Fruit fly (Drosophila melanogaster) whole organism, wandering third instar larva: Measurements from ENCODE around the gene S-Lap2.

Source experiments
- Abd-B ChIP-seq: fragments of >200 bp; optimal IDR thresholded peaks from 2 replicates; lab custom pipeline; 2017; ENCODE audit warnings: missing biosample characterization, missing genetic modification characterization
- CG32264 ChIP-seq: fragments of 200-800 bp; sonication (Bioruptor generic); optimal IDR thresholded peaks from 2 replicates; lab custom pipeline; 2016; ENCODE audit warnings: missing biosample characterization, missing genetic modification characterization
- CG9705 ChIP-seq: fragments of 200-800 bp; sonication (Bioruptor generic); optimal IDR thresholded peaks from 2 replicates; lab custom pipeline; 2018; ENCODE audit warnings: missing biosample characterization, mild to moderate bottlenecking, missing genetic modification characterization
- CrebA ChIP-seq: fragments of 200-800 bp; sonication (Bioruptor generic); optimal IDR thresholded peaks from 2 replicates; lab custom pipeline; 2016; ENCODE audit warnings: missing biosample characterization, mild to moderate bottlenecking, missing genetic modification characterization, borderline replicate concordance
- Dfd ChIP-seq: fragments of >200 bp; optimal IDR thresholded peaks from 2 replicates; lab custom pipeline; 2017; ENCODE audit warnings: missing biosample characterization, missing genetic modification characterization
- Dif ChIP-seq: fragments of 200-275, 200-300 bp; sonication (Bioruptor generic); optimal IDR thresholded peaks from 2 replicates; lab custom pipeline; 2018; ENCODE audit warnings: missing biosample characterization, missing genetic modification characterization; ENCODE audit not compliant: partially characterized antibody
- GATAd ChIP-seq: sonication (Bioruptor generic); optimal IDR thresholded peaks from 2 replicates; lab custom pipeline; 2016; ENCODE audit warnings: missing biosample characterization, missing genetic modification characterization
- HLH106 ChIP-seq: fragments of 200-800 bp; optimal IDR thresholded peaks from 3 replicates; lab custom pipeline; 2019; ENCODE audit warnings: missing biosample characterization, mild to moderate bottlenecking, missing genetic modification characterization, moderate library complexity
- Hnf4 ChIP-seq: fragments of 200-800 bp; sonication (Bioruptor generic); optimal IDR thresholded peaks from 2 replicates; lab custom pipeline; 2016; ENCODE audit warnings: missing biosample characterization, mild to moderate bottlenecking, missing genetic modification characterization
- Hr78 ChIP-seq: fragments of >200 bp; optimal IDR thresholded peaks from 2 replicates; lab custom pipeline; 2017; ENCODE audit warnings: missing biosample characterization, missing genetic modification characterization
- Hr83 ChIP-seq: fragments of 200-300 bp; sonication (Bioruptor generic); optimal IDR thresholded peaks from 2 replicates; lab custom pipeline; 2016; ENCODE audit warnings: missing biosample characterization, mild to moderate bottlenecking, missing genetic modification characterization, moderate library complexity; ENCODE audit not compliant: poor library complexity, severe bottlenecking
- Jra ChIP-seq: sonication (Bioruptor generic); optimal IDR thresholded peaks from 2 replicates; lab custom pipeline; 2016; ENCODE audit warnings: missing biosample characterization, missing genetic modification characterization
- Mio ChIP-seq: sonication (Bioruptor generic); optimal IDR thresholded peaks from 2 replicates; lab custom pipeline; 2016; ENCODE audit warnings: missing biosample characterization, missing genetic modification characterization
- Myc ChIP-seq: fragments of >200 bp; optimal IDR thresholded peaks from 2 replicates; lab custom pipeline; 2017
- N ChIP-seq: fragments of >200 bp; optimal IDR thresholded peaks from 2 replicates; lab custom pipeline; 2018; ENCODE audit warnings: missing biosample characterization, missing external identifiers, missing genetic modification characterization
- OdsH ChIP-seq: fragments of 200-800 bp; sonication (Bioruptor generic); optimal IDR thresholded peaks from 2 replicates; lab custom pipeline; 2016; ENCODE audit warnings: missing biosample characterization, mild to moderate bottlenecking, missing genetic modification characterization
- Rel ChIP-seq, 2 experiments: fragments of 200-800 bp; sonication (Bioruptor generic) in 1 of 2; optimal IDR thresholded peaks; 2 replicates in 1 of 2; 3 replicates in 1 of 2; lab custom pipeline; 2016 to 2019; ENCODE audit warnings: mild to moderate bottlenecking in 2 of 2, missing biosample characterization in 2 of 2, missing genetic modification characterization in 2 of 2, moderate library complexity in 1 of 2
- Sp1 ChIP-seq: fragments of 200-800 bp; sonication (Bioruptor generic); optimal IDR thresholded peaks from 3 replicates; lab custom pipeline; 2019; ENCODE audit warnings: missing biosample characterization, mild to moderate bottlenecking, missing genetic modification characterization, moderate library complexity
- Vsx2 ChIP-seq: fragments of 200-300, 225-300 bp; sonication (Bioruptor generic); optimal IDR thresholded peaks from 2 replicates; lab custom pipeline; 2018; ENCODE audit warnings: missing biosample characterization, missing genetic modification characterization; ENCODE audit not compliant: partially characterized antibody
- br ChIP-seq: fragments of 200-800 bp; sonication (Bioruptor generic); optimal IDR thresholded peaks from 2 replicates; lab custom pipeline; 2016; ENCODE audit warnings: missing biosample characterization, missing genetic modification characterization
- brk ChIP-seq: fragments of 200-800 bp; sonication (Bioruptor generic); optimal IDR thresholded peaks from 2 replicates; lab custom pipeline; 2016; ENCODE audit warnings: missing biosample characterization, mild to moderate bottlenecking, missing genetic modification characterization
- dl ChIP-seq, 2 experiments: fragments of 175-275, 200-275 bp in 1 of 2; fragments of 200-275 bp in 1 of 2; sonication (Bioruptor generic); optimal IDR thresholded peaks; lab custom pipeline; 2018; ENCODE audit warnings: mild to moderate bottlenecking in 2 of 2, missing biosample characterization in 2 of 2, missing genetic modification characterization in 2 of 2, moderate library complexity in 2 of 2; ENCODE audit not compliant: partially characterized antibody in 2 of 2, insufficient read depth in 1 of 2
- dmrt93B ChIP-seq: fragments of 200-800 bp; sonication (Bioruptor generic); optimal IDR thresholded peaks from 2 replicates; lab custom pipeline; 2018; ENCODE audit warnings: missing biosample characterization, mild to moderate bottlenecking, missing genetic modification characterization
- dsf ChIP-seq: sonication (Bioruptor generic); optimal IDR thresholded peaks from 2 replicates; lab custom pipeline; 2016; ENCODE audit warnings: missing biosample characterization, missing genetic modification characterization, borderline replicate concordance
- ey ChIP-seq: fragments of 200-800 bp; sonication (Bioruptor generic); optimal IDR thresholded peaks from 2 replicates; lab custom pipeline; 2016; ENCODE audit warnings: missing biosample characterization, missing genetic modification characterization
- foxo ChIP-seq, 2 experiments: fragments of 200-800 bp; sonication (Bioruptor generic); optimal IDR thresholded peaks; 2 replicates in 1 of 2; 3 replicates in 1 of 2; lab custom pipeline; 2016 to 2017; ENCODE audit warnings: missing biosample characterization in 2 of 2, missing genetic modification characterization in 2 of 2
- fru ChIP-seq: fragments of 200-800 bp; sonication (Bioruptor generic); optimal IDR thresholded peaks from 3 replicates; lab custom pipeline; 2016; ENCODE audit warnings: missing biosample characterization, mild to moderate bottlenecking, missing genetic modification characterization
- h ChIP-seq: fragments of 200-800 bp; sonication (Bioruptor generic); optimal IDR thresholded peaks from 3 replicates; lab custom pipeline; 2016; ENCODE audit warnings: missing biosample characterization, mild to moderate bottlenecking, missing genetic modification characterization
- jim ChIP-seq: fragments of 175-275, 200-325 bp; sonication (Bioruptor generic); optimal IDR thresholded peaks from 2 replicates; lab custom pipeline; 2016; ENCODE audit warnings: missing biosample characterization, mild to moderate bottlenecking, missing genetic modification characterization
- lola ChIP-seq: fragments of >200 bp; optimal IDR thresholded peaks from 2 replicates; lab custom pipeline; 2017; ENCODE audit warnings: missing biosample characterization, missing genetic modification characterization
- pan ChIP-seq: fragments of >200 bp; optimal IDR thresholded peaks from 2 replicates; lab custom pipeline; 2017
- rgr ChIP-seq: fragments of 200-800 bp; sonication (Bioruptor generic); optimal IDR thresholded peaks from 3 replicates; lab custom pipeline; 2016; ENCODE audit warnings: missing biosample characterization, mild to moderate bottlenecking, missing genetic modification characterization
- sv ChIP-seq: fragments of 200-800 bp; sonication (Bioruptor generic); optimal IDR thresholded peaks from 3 replicates; lab custom pipeline; 2016; ENCODE audit warnings: missing biosample characterization, missing genetic modification characterization
- tai ChIP-seq: sonication (Bioruptor generic); optimal IDR thresholded peaks from 2 replicates; lab custom pipeline; 2016; ENCODE audit warnings: missing biosample characterization, missing genetic modification characterization
- usp ChIP-seq: fragments of >200 bp; optimal IDR thresholded peaks from 2 replicates; lab custom pipeline; 2017; ENCODE audit warnings: missing biosample characterization, missing genetic modification characterization
- woc ChIP-seq: sonication (Bioruptor generic); optimal IDR thresholded peaks from 2 replicates; lab custom pipeline; 2016; ENCODE audit warnings: missing biosample characterization, mild to moderate bottlenecking, missing genetic modification characterization

The S-Lap2 gene

DNA sequence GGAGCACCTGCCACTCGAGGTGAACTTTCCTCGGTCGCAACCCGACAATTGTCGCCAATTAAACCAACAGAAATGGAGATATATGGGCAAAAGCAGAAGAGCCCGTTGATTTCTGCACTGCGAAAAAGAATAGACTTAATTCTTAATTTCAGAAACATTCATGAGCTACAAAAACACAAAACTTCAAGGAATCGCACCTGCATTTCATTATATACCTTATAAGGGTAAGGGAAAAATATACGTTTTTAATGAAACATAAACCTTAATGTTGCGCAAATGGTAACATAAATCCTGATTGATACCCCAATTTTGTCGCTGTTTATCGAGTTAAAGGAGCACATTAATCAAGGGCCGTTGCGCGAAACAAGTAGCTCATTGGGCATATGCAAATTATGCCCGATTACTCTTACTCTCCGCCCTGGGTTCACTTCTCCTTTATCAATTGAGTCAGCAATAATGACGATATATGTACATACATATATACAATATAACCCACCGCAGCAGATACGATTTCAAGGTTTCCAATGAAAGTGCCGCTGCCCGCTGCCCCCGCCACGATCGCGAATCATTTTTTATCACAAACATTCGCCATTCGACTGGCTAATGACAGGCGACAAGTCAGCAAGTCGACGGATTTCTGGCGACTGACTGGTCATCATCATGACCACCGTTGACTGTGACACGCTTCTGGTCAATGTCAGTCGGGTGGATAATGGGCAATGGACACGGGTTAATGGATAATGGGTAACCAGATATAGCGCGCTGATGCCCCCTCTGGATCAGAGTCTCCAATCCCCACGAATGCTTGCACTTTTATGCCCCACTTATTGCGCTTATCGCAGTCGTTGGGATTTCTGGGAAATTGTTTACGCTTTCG, 42.3 kb downstream of the S-Lap2 start:
- TF ChIP-seq dsf (GFP tag; lab: Kevin White, UChicago) (no peak), Dfd (GFP tag; lab: Kevin White, UChicago) (no peak), OdsH (GFP tag; lab: Kevin White, UChicago) (peak; percentile 7), Hnf4 (GFP tag; lab: Kevin White, UChicago) (no peak), pan (no peak), h (GFP tag; lab: Kevin White, UChicago) (peak; percentile 14), Sp1 (GFP tag; lab: Kevin White, UChicago) (no peak), dl (GFP tag; optimal IDR thresholded peaks at IDR 0.05; lab: Kevin White, UChicago; ENCODE audit: insufficient read depth in 1 of 2, partially characterized antibody in 2 of 2) (no peak), sv (GFP tag; lab: Kevin White, UChicago) (no peak), CrebA (GFP tag; lab: Kevin White, UChicago) (no peak), jim (GFP tag; lab: Kevin White, UChicago) (no peak), Abd-B (no peak), CG32264 (GFP tag; lab: Kevin White, UChicago) (no peak), N (no peak), Jra (GFP tag; lab: Kevin White, UChicago) (no peak), Hr78 (GFP tag; lab: Kevin White, UChicago) (no peak), GATAd (GFP tag; lab: Kevin White, UChicago) (no peak), fru (GFP tag; lab: Kevin White, UChicago) (peak; percentile 23), Rel (GFP tag; optimal IDR thresholded peaks at IDR 0.05; lab: Kevin White, UChicago) (no peak), Rel (tag; optimal IDR thresholded peaks at IDR 0.05; lab: Kevin White, UChicago) (peak; percentile 3), CG9705 (GFP tag; lab: Kevin White, UChicago) (no peak), Vsx2 (no peak), br (GFP tag; lab: Kevin White, UChicago) (no peak)
- TF ChIP-seq, all 38 proteins: peak for 4

DNA sequence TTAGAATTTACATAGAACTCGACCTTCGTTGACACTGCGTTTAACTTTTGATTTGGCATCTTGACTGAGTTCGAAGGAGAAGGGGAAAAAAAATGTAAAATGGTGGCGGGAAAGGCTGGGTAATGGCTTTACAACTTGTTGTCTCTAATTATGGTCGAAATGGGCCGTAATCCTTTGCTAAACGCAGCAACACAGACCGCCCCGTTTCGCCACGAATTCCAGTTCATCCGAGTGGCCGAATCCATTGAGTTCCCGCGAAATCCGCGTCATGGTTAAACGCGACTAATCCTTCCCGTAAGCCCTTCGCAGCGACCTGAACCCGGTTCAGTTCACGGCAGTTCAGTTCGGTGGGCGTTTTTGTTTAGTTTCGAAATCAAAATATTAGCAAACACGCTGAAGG, 46.4 kb downstream of the S-Lap2 start:
- TF ChIP-seq br (GFP tag; lab: Kevin White, UChicago) (no peak), brk (GFP tag; lab: Kevin White, UChicago) (no peak), GATAd (GFP tag; lab: Kevin White, UChicago) (no peak), rgr (GFP tag; lab: Kevin White, UChicago) (no peak), ey (GFP tag; lab: Kevin White, UChicago) (no peak), Hr83 (no peak), tai (no peak), CG32264 (GFP tag; lab: Kevin White, UChicago) (no peak), Mio (GFP tag; lab: Kevin White, UChicago) (no peak), Abd-B (no peak), Hnf4 (GFP tag; lab: Kevin White, UChicago) (no peak), Rel (GFP tag; optimal IDR thresholded peaks at IDR 0.05; lab: Kevin White, UChicago) (no peak), Rel (tag; optimal IDR thresholded peaks at IDR 0.05; lab: Kevin White, UChicago) (no peak), Dfd (GFP tag; lab: Kevin White, UChicago) (no peak), woc (GFP tag; lab: Kevin White, UChicago) (no peak), Jra (GFP tag; lab: Kevin White, UChicago) (no peak)

DNA sequence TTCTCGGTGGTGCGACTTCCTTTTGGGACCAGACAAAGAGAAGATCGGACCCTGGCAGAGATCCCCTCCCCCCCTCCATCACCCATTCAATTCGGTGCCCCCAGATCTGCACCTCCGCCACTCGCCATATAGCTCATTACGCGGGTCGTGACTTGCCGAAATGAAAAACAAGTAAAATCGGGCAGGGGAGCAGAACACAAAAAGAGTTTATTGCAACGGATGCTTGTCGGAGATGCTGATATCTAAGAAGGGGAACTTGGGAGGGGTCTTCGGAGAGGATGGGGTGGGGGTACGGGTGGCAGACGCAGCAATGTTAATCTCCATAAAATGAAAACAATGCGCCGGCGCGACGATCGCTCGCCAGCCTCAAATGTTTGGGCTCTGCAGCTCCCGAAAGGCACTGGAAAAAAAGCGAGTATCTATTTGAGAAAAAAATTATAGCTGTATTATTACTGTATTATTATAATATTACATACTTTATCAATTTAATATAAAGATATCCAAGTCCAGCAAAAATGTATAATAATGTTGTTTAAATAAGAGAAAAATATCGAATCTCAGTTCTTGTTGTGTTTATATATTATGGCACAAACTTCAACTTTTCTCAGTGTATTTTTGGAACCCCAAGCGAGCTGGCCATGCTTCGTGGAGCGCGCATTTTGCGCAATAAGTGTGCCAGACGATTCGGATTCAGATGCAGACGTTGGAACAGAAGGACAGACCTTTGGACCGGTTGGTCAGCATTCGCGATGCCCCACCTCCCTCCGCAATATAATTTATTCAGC, 48.3 kb downstream of the S-Lap2 start:
- TF ChIP-seq usp (GFP tag; lab: Kevin White, UChicago) (no peak), Jra (GFP tag; lab: Kevin White, UChicago) (no peak), fru (GFP tag; lab: Kevin White, UChicago) (peak; percentile 79), Rel (GFP tag; optimal IDR thresholded peaks at IDR 0.05; lab: Kevin White, UChicago) (peak; percentile 63), Rel (tag; optimal IDR thresholded peaks at IDR 0.05; lab: Kevin White, UChicago) (peak; percentile 62), br (GFP tag; lab: Kevin White, UChicago) (peak; percentile 61), Hr83 (no peak), sv (GFP tag; lab: Kevin White, UChicago) (no peak), brk (GFP tag; lab: Kevin White, UChicago) (peak; percentile 87), h (GFP tag; lab: Kevin White, UChicago) (peak; percentile 80), dmrt93B (GFP tag; lab: Kevin White, UChicago) (peak; percentile 80), rgr (GFP tag; lab: Kevin White, UChicago) (peak; percentile 89), Dfd (GFP tag; lab: Kevin White, UChicago) (no peak), CrebA (GFP tag; lab: Kevin White, UChicago) (no peak), Hr78 (GFP tag; lab: Kevin White, UChicago) (no peak), Mio (GFP tag; lab: Kevin White, UChicago) (no peak), CG32264 (GFP tag; lab: Kevin White, UChicago) (peak; percentile 21), dsf (GFP tag; lab: Kevin White, UChicago) (peak; percentile 17), HLH106 (peak; percentile 92), Sp1 (GFP tag; lab: Kevin White, UChicago) (peak; percentile 93), ey (GFP tag; lab: Kevin White, UChicago) (peak; percentile 67), Dif (peak; percentile 45), lola (no peak), pan (no peak), GATAd (GFP tag; lab: Kevin White, UChicago) (no peak), tai (no peak), Abd-B (no peak), foxo (GFP tag; optimal IDR thresholded peaks at IDR 0.05; lab: Kevin White, UChicago) (peak in 1 of 2 experiments; percentile 89), Vsx2 (peak; percentile 52), OdsH (GFP tag; lab: Kevin White, UChicago) (peak; percentile 90), Myc (no peak), N (no peak), CG9705 (GFP tag; lab: Kevin White, UChicago) (peak; percentile 82)
